Worm (Caenorhabditis elegans) whole organism, early embryonic: ENCODE data around the gene K09F6.3.
"Not testable (repeated sequence)": the region's sequence is repeated elsewhere in the genome, so short reads cannot be mapped to it uniquely, and the experiment has no call there.

Source experiments
- B0310.2 ChIP-seq: sonication (generic microtip); optimal IDR thresholded peaks from 2 replicates; lab custom pipeline; 2016; ENCODE audit warnings: mild to moderate bottlenecking, missing genetic modification characterization, missing compliant biosample characterization
- F13C5.2 ChIP-seq: sonication (generic microtip); optimal IDR thresholded peaks from 2 replicates; lab custom pipeline; 2017; ENCODE audit warnings: mild to moderate bottlenecking, missing genetic modification characterization, inconsistent platforms, missing compliant biosample characterization
- aly-1 ChIP-seq: sonication (generic microtip); optimal IDR thresholded peaks from 2 replicates; lab custom pipeline; 2016; ENCODE audit warnings: missing genetic modification characterization, missing compliant biosample characterization
- ama-1 ChIP-seq: fragments of 150-350 bp; optimal IDR thresholded peaks from 2 replicates; lab custom pipeline; 2014
- ceh-36 ChIP-seq: sonication (generic microtip); optimal IDR thresholded peaks from 2 replicates; lab custom pipeline; 2016; ENCODE audit warnings: missing genetic modification characterization, inconsistent platforms, missing compliant biosample characterization
- flt-1 ChIP-seq: fragments of 200-800 bp; sonication (Bioruptor generic); IDR thresholded peaks from 2 replicates; pipeline ENCODE4 v1.3.6; 2022; ENCODE audit warnings: missing genetic modification characterization, missing compliant biosample characterization
- hmbx-1 ChIP-seq: sonication (generic microtip); optimal IDR thresholded peaks from 2 replicates; lab custom pipeline; 2016; ENCODE audit warnings: mild to moderate bottlenecking, missing genetic modification characterization, missing compliant biosample characterization
- hmg-4 ChIP-seq: fragments of 200-800 bp; sonication (Bioruptor generic); optimal IDR thresholded peaks from 2 replicates; lab custom pipeline; 2018; ENCODE audit warnings: mild to moderate bottlenecking, missing genetic modification characterization, missing compliant biosample characterization
- hnd-1 ChIP-seq: sonication (generic microtip); optimal IDR thresholded peaks from 2 replicates; lab custom pipeline; 2016; ENCODE audit warnings: missing genetic modification characterization, missing compliant biosample characterization
- pes-1 ChIP-seq: fragments of 200-800 bp; sonication (Bioruptor generic); IDR thresholded peaks from 2 replicates; pipeline ENCODE4 v1.3.6; 2022; ENCODE audit warnings: missing genetic modification reagents, missing genetic modification characterization, missing compliant biosample characterization
- scrt-1 ChIP-seq: fragments of 200-800 bp; sonication (Bioruptor generic); IDR thresholded peaks from 2 replicates; pipeline ENCODE4 v1.3.6; 2022; ENCODE audit warnings: missing genetic modification characterization, missing compliant biosample characterization
- tbx-37 ChIP-seq: fragments of 200-800 bp; sonication (Bioruptor generic); conservative IDR thresholded peaks from 2 replicates; pipeline ENCODE4 v1.3.6; 2022; ENCODE audit warnings: missing genetic modification reagents, missing genetic modification characterization, missing compliant biosample characterization
- tra-4 ChIP-seq: sonication (generic microtip); optimal IDR thresholded peaks from 2 replicates; lab custom pipeline; 2017; ENCODE audit warnings: missing genetic modification characterization, missing compliant biosample characterization

- not testable (repeated sequence) for TF ChIP-seq ceh-36 (tag; lab: Kevin White, UChicago); tra-4 (tag; lab: Kevin White, UChicago); hnd-1; hmg-4 (GFP tag; lab: Kevin White, UChicago); ama-1; flt-1 (GFP tag; lab: Robert Waterston, UW); tbx-37 (GFP tag; lab: Robert Waterston, UW); pes-1; F13C5.2 (tag; lab: Kevin White, UChicago); hmbx-1 (tag; lab: Kevin White, UChicago); aly-1 (tag; lab: Kevin White, UChicago); scrt-1 (GFP tag; lab: Robert Waterston, UW); B0310.2 (tag; lab: Kevin White, UChicago)
Observed at ce11 chrII:2254861-2255260, at the start of gene K09F6.3.
